Worm (Caenorhabditis elegans): ENCODE results near the gene Y60C6A.1.

DNA sequence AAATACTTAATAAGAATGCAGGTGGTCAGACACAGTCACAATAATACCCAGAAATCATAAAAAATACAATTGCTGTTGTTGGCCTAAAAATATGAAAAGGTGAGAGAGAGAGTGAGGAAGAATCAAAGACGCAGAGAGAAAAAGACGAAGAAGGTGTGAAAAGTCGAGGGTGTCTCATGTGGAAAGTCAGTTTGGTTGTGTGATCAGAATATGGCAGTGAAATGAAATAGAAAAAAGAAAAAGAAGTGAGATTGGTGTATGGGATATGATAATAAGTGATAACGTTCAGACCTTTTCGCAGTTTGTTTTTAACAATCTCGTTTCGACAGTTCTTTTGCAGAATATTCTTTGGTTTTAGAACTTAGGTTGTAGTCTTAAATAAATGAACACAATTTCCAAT lies 23.4 kb downstream of the Y60C6A.1 start:
- TF ChIP-seq nhr-11 (tag; optimal IDR thresholded peaks at IDR 0.05) (no peak), ceh-34 (tag; optimal IDR thresholded peaks at IDR 0.05) (no peak), hlh-13 (GFP tag; optimal IDR thresholded peaks at IDR 0.05) (no peak), ama-1 (optimal IDR thresholded peaks at IDR 0.05) (no peak)
